Worm (Caenorhabditis elegans) whole organism, L4/young adult: ENCODE measurements around the gene set-16.

ENCODE experiments used
- W03F9.2 ChIP-seq: fragments of 150-350 bp; optimal IDR thresholded peaks from 2 replicates; lab custom pipeline; 2014; ENCODE audit warnings: missing biosample characterization, missing genetic modification characterization
- dao-5 ChIP-seq: sonication (generic microtip); optimal IDR thresholded peaks from 2 replicates; lab custom pipeline; 2016; ENCODE audit warnings: missing genotype, missing genetic modification characterization, moderate library complexity, missing compliant biosample characterization
- him-1 ChIP-seq: sonication (generic microtip); optimal IDR thresholded peaks from 2 replicates; lab custom pipeline; 2016; ENCODE audit warnings: missing genotype, missing genetic modification reagents, missing genetic modification characterization, missing compliant biosample characterization

set-16 gene

ce11 chrIII:13651414-13651813 lies 7.7 kb downstream of the set-16 start:
- TF ChIP-seq him-1, result no peak
- TF ChIP-seq W03F9.2, result no peak
- no peak for TF ChIP-seq dao-5 (tag; lab: Kevin White, UChicago)

- TF ChIP-seq W03F9.2, result no peak
- TF ChIP-seq him-1, result no peak
- no peak for TF ChIP-seq dao-5 (tag; lab: Kevin White, UChicago)
Observed at ce11 chrIII:13652010-13652409, 8.3 kb downstream of the set-16 start.

ce11 chrIII:13652708-13653107 lies 9.0 kb downstream of the set-16 start:
- no peak for TF ChIP-seq dao-5 (tag; lab: Kevin White, UChicago)
- TF ChIP-seq W03F9.2, result no peak
- no peak for TF ChIP-seq him-1

ce11 chrIII:13654950-13655349 lies 11.2 kb downstream of the set-16 start:
- TF ChIP-seq him-1 (no peak), W03F9.2 (no peak), dao-5 (tag; lab: Kevin White, UChicago) (no peak)

- TF ChIP-seq W03F9.2 (no peak), him-1 (no peak), dao-5 (tag; lab: Kevin White, UChicago) (no peak)
Observed at ce11 chrIII:13656680-13657079, 13.0 kb downstream of the set-16 start.

ce11 chrIII:13657975-13658374 lies 14.3 kb downstream of the set-16 start:
- TF ChIP-seq W03F9.2 (no peak), him-1 (no peak), dao-5 (tag; lab: Kevin White, UChicago) (no peak)

ce11 chrIII:13659028-13659427 lies 15.3 kb downstream of the set-16 start:
- no peak for TF ChIP-seq him-1
- TF ChIP-seq W03F9.2, result no peak

ce11 chrIII:13660123-13660522 lies 16.4 kb downstream of the set-16 start:
- no peak for TF ChIP-seq him-1
- TF ChIP-seq W03F9.2, result no peak
- TF ChIP-seq dao-5 (tag; lab: Kevin White, UChicago), result no peak

- TF ChIP-seq him-1, result no peak
- TF ChIP-seq W03F9.2, result no peak
- TF ChIP-seq dao-5 (tag; lab: Kevin White, UChicago), result no peak
Observed at ce11 chrIII:13666406-13666805, 22.7 kb downstream of the set-16 start.

ce11 chrIII:13667739-13668138 lies 24.0 kb downstream of the set-16 start, which contains the start of gene flp-15:
TSS of gene flp-15 (minus strand) at chrIII:13667839.
- no peak for TF ChIP-seq W03F9.2
- no peak for TF ChIP-seq dao-5 (tag; lab: Kevin White, UChicago)
- TF ChIP-seq him-1, result no peak

ce11 chrIII:13669519-13669918 lies 25.8 kb downstream of the set-16 start:
- TF ChIP-seq him-1 (no peak), dao-5 (tag; lab: Kevin White, UChicago) (no peak), W03F9.2 (no peak)

ce11 chrIII:13672654-13673330 lies 29.1 kb downstream of the set-16 start, which contains the start of gene aqp-11:
TSS of gene aqp-11 (plus strand) at chrIII:13673280.
- no peak for TF ChIP-seq dao-5 (tag; lab: Kevin White, UChicago)
- no peak for TF ChIP-seq him-1
- TF ChIP-seq W03F9.2, result no peak

- TF ChIP-seq dao-5 (tag; lab: Kevin White, UChicago) (no peak), him-1 (no peak), W03F9.2 (no peak)
Observed at ce11 chrIII:13678761-13679495, 35.2 kb downstream of the set-16 start, which contains the start of gene sid-2. TSS of gene sid-2 (plus strand) at chrIII:13679445.

- no peak for TF ChIP-seq dao-5 (tag; lab: Kevin White, UChicago)
- TF ChIP-seq him-1, result no peak
- no peak for TF ChIP-seq W03F9.2
Observed at ce11 chrIII:13682019-13682418, 38.3 kb downstream of the set-16 start.

- TF ChIP-seq dao-5 (tag; lab: Kevin White, UChicago) (no peak), W03F9.2 (no peak), him-1 (no peak)
Observed at ce11 chrIII:13683275-13683674, 39.6 kb downstream of the set-16 start.
